Worm (Caenorhabditis elegans) whole organism, young adult: ENCODE measurements around the gene Y22D7AL.4.

ENCODE experiments used
- B0035.1 ChIP-seq: sonication (generic microtip); optimal IDR thresholded peaks from 2 replicates; lab custom pipeline; 2016; ENCODE audit warnings: missing genetic modification characterization, mild to moderate bottlenecking, missing compliant biosample characterization, missing genotype, missing genetic modification reagents
- B0261.1 ChIP-seq: sonication (generic microtip); optimal IDR thresholded peaks from 2 replicates; lab custom pipeline; 2016; ENCODE audit warnings: mild to moderate bottlenecking, missing genetic modification characterization, moderate library complexity, missing compliant biosample characterization
- B0336.3 ChIP-seq: fragments of 200-800 bp; sonication (Bioruptor generic); IDR thresholded peaks from 2 replicates; pipeline ENCODE4 v1.3.6; 2022; ENCODE audit warnings: missing genetic modification characterization, missing compliant biosample characterization
- F22D6.2 ChIP-seq: sonication (generic microtip); optimal IDR thresholded peaks from 2 replicates; lab custom pipeline; 2016; ENCODE audit warnings: mild to moderate bottlenecking, missing genetic modification characterization, missing compliant biosample characterization
- F37B4.10 ChIP-seq: fragments of 200-800 bp; sonication (Bioruptor generic); IDR thresholded peaks from 2 replicates; pipeline ENCODE4 v1.3.6; 2022; ENCODE audit warnings: missing genetic modification characterization, missing compliant biosample characterization
- F49E8.2 ChIP-seq: sonication (generic microtip); optimal IDR thresholded peaks from 3 replicates; lab custom pipeline; 2017; ENCODE audit warnings: missing genetic modification characterization, mild to moderate bottlenecking, missing compliant biosample characterization, antibody characterized with exemption, moderate library complexity; ENCODE audit not compliant: insufficient read depth
- F55B11.4 ChIP-seq: sonication (generic microtip); optimal IDR thresholded peaks from 2 replicates; lab custom pipeline; 2016; ENCODE audit warnings: missing compliant biosample characterization, missing genetic modification characterization, borderline replicate concordance; ENCODE audit not compliant: insufficient read depth
- Y53G8AR.9 ChIP-seq: fragments of 200-800 bp; sonication (Bioruptor generic); conservative IDR thresholded peaks from 2 replicates; pipeline ENCODE4 v1.3.6; 2022; ENCODE audit warnings: missing genetic modification reagents, missing genetic modification characterization, missing compliant biosample characterization
- Y56A3A.18 ChIP-seq: fragments of 200-800 bp; sonication (Bioruptor generic); IDR thresholded peaks from 2 replicates; pipeline ENCODE4 v1.3.6; 2022; ENCODE audit warnings: missing genetic modification reagents, missing genetic modification characterization, missing compliant biosample characterization
- athp-1 ChIP-seq: sonication (generic microtip); optimal IDR thresholded peaks from 2 replicates; lab custom pipeline; 2017; ENCODE audit warnings: mild to moderate bottlenecking, missing genetic modification characterization, missing compliant biosample characterization
- bed-1 ChIP-seq: fragments of 200-800 bp; sonication (Bioruptor generic); IDR thresholded peaks from 2 replicates; pipeline ENCODE4 v1.3.6; 2022; ENCODE audit warnings: missing genetic modification reagents, missing genetic modification characterization, missing compliant biosample characterization
- ceh-100 ChIP-seq: fragments of 200-800 bp; sonication (Bioruptor generic); IDR thresholded peaks from 2 replicates; pipeline ENCODE4 v1.3.6; 2022; ENCODE audit warnings: missing genetic modification reagents, missing genetic modification characterization, missing compliant biosample characterization
- ceh-40 ChIP-seq: fragments of 200-800 bp; sonication (Bioruptor generic); IDR thresholded peaks from 2 replicates; pipeline ENCODE4 v1.3.6; 2022; ENCODE audit warnings: missing genetic modification characterization, missing compliant biosample characterization
- ceh-91 ChIP-seq: fragments of 200-800 bp; sonication (Bioruptor generic); IDR thresholded peaks from 2 replicates; pipeline ENCODE4 v1.3.6; 2022; ENCODE audit warnings: missing genetic modification reagents, missing genetic modification characterization, missing compliant biosample characterization
- die-1 ChIP-seq: sonication (generic microtip); optimal IDR thresholded peaks from 2 replicates; lab custom pipeline; 2016; ENCODE audit warnings: missing genotype, mild to moderate bottlenecking, missing genetic modification characterization, missing compliant biosample characterization
- dox-1 ChIP-seq: fragments of 200-800 bp; sonication (Bioruptor generic); IDR thresholded peaks from 2 replicates; pipeline ENCODE4 v1.3.6; 2022; ENCODE audit warnings: missing genetic modification reagents, missing genetic modification characterization, missing compliant biosample characterization
- efl-1 ChIP-seq: fragments of 150-350 bp; optimal IDR thresholded peaks from 2 replicates; lab custom pipeline; 2014; ENCODE audit warnings: missing biosample characterization, missing genetic modification reagents, missing genetic modification characterization
- egrh-3 ChIP-seq: fragments of 200-800 bp; sonication (Bioruptor generic); IDR thresholded peaks from 2 replicates; pipeline ENCODE4 v1.3.6; 2022; ENCODE audit warnings: missing genetic modification reagents, missing genetic modification characterization, missing compliant biosample characterization
- ets-4 ChIP-seq: fragments of 200-800 bp; sonication (Bioruptor generic); optimal IDR thresholded peaks from 2 replicates; lab custom pipeline; 2018; ENCODE audit warnings: mild to moderate bottlenecking, missing genetic modification characterization, missing compliant biosample characterization
- hmg-20 ChIP-seq: fragments of 200-800 bp; sonication (Bioruptor generic); IDR thresholded peaks from 2 replicates; pipeline ENCODE4 v1.3.6; 2022; ENCODE audit warnings: missing genetic modification reagents, missing genetic modification characterization, missing compliant biosample characterization
- hsf-1 ChIP-seq: fragments of 200-800 bp; sonication (Bioruptor generic); IDR thresholded peaks from 2 replicates; pipeline ENCODE4 v1.3.6; 2022; ENCODE audit warnings: missing genetic modification reagents, missing genetic modification characterization, missing compliant biosample characterization
- lag-1 ChIP-seq: fragments of 200-800 bp; sonication (Bioruptor generic); IDR thresholded peaks from 2 replicates; pipeline ENCODE4 v1.3.6; 2022; ENCODE audit warnings: missing genetic modification reagents, missing genetic modification characterization, missing compliant biosample characterization
- lin-26 ChIP-seq: fragments of 200-800 bp; sonication (Bioruptor generic); IDR thresholded peaks from 2 replicates; pipeline ENCODE4 v1.3.6; 2022; ENCODE audit warnings: missing genetic modification reagents, missing genetic modification characterization, missing compliant biosample characterization
- lin-35 ChIP-seq, 3 experiments: fragments of 150-350 bp in 2 of 3; sonication (generic microtip) in 1 of 3; optimal IDR thresholded peaks; 2 replicates each; lab custom pipeline; 2014 to 2018; ENCODE audit warnings: missing biosample characterization in 3 of 3, missing genetic modification characterization in 3 of 3, missing genetic modification reagents in 3 of 3
- lin-54 ChIP-seq: fragments of 200-800 bp; sonication (Bioruptor generic); optimal IDR thresholded peaks from 2 replicates; lab custom pipeline; 2018; ENCODE audit warnings: mild to moderate bottlenecking, missing genetic modification characterization, missing compliant biosample characterization
- madf-3 ChIP-seq: fragments of 200-800 bp; sonication (Bioruptor generic); IDR thresholded peaks from 2 replicates; pipeline ENCODE4 v1.3.6; 2022; ENCODE audit warnings: missing genetic modification reagents, missing genetic modification characterization, missing compliant biosample characterization
- mcd-1 ChIP-seq: fragments of 200-800 bp; sonication (Bioruptor generic); IDR thresholded peaks from 2 replicates; pipeline ENCODE4 v1.3.6; 2022; ENCODE audit warnings: missing genetic modification reagents, missing genetic modification characterization, missing compliant biosample characterization
- mes-4 ChIP-seq: sonication (generic microtip); optimal IDR thresholded peaks from 2 replicates; lab custom pipeline; 2016; ENCODE audit warnings: missing genotype, missing genetic modification characterization, missing compliant biosample characterization
- nfyb-1 ChIP-seq: fragments of 200-800 bp; sonication (Bioruptor generic); IDR thresholded peaks from 2 replicates; pipeline ENCODE4 v1.3.6; 2022; ENCODE audit warnings: missing genetic modification reagents, missing genetic modification characterization, missing compliant biosample characterization
- nhr-27 ChIP-seq: fragments of 200-800 bp; sonication (Bioruptor generic); optimal IDR thresholded peaks from 2 replicates; lab custom pipeline; 2018; ENCODE audit warnings: mild to moderate bottlenecking, missing genetic modification characterization, moderate library complexity, missing compliant biosample characterization
- nhr-80 ChIP-seq: sonication (generic microtip); optimal IDR thresholded peaks from 2 replicates; lab custom pipeline; 2016; ENCODE audit warnings: missing genetic modification characterization, missing compliant biosample characterization
- rec-8 ChIP-seq, 2 experiments: sonication (generic microtip); optimal IDR thresholded peaks; 2 replicates each; lab custom pipeline; 2016; ENCODE audit warnings: mild to moderate bottlenecking in 2 of 2, missing genetic modification characterization in 2 of 2, missing genetic modification reagents in 2 of 2, missing genotype in 2 of 2, missing biosample characterization in 1 of 2, missing compliant biosample characterization in 1 of 2, moderate library complexity in 1 of 2
- sdz-38 ChIP-seq: sonication (generic microtip); optimal IDR thresholded peaks from 2 replicates; lab custom pipeline; 2016; ENCODE audit warnings: missing genotype, missing genetic modification characterization, missing compliant biosample characterization
- somi-1 ChIP-seq: fragments of 200-800 bp; sonication (Bioruptor generic); optimal IDR thresholded peaks from 2 replicates; lab custom pipeline; 2018; ENCODE audit warnings: mild to moderate bottlenecking, missing genetic modification characterization, missing compliant biosample characterization
- tlf-1 ChIP-seq: fragments of 200-800 bp; sonication (Bioruptor generic); optimal IDR thresholded peaks from 2 replicates; lab custom pipeline; 2018; ENCODE audit warnings: mild to moderate bottlenecking, missing genetic modification characterization, missing compliant biosample characterization
- zfh-2 ChIP-seq: fragments of 200-800 bp; sonication (Bioruptor generic); conservative IDR thresholded peaks from 2 replicates; pipeline ENCODE4 v1.3.6; 2022; ENCODE audit warnings: missing genetic modification reagents, missing genetic modification characterization, missing compliant biosample characterization
- ztf-18 ChIP-seq: sonication (generic microtip); optimal IDR thresholded peaks from 2 replicates; lab custom pipeline; 2016; ENCODE audit warnings: missing genotype, mild to moderate bottlenecking, missing genetic modification characterization, missing compliant biosample characterization
- ztf-25 ChIP-seq: fragments of 200-800 bp; sonication (Bioruptor generic); IDR thresholded peaks from 2 replicates; pipeline ENCODE4 v1.3.6; 2022; ENCODE audit warnings: missing genetic modification reagents, missing genetic modification characterization, missing compliant biosample characterization
- ztf-26 ChIP-seq: sonication (generic microtip); optimal IDR thresholded peaks from 2 replicates; lab custom pipeline; 2017; ENCODE audit warnings: missing genetic modification characterization, missing compliant biosample characterization
- ztf-3 ChIP-seq: fragments of 200-800 bp; sonication (Bioruptor generic); optimal IDR thresholded peaks from 2 replicates; lab custom pipeline; 2018; ENCODE audit warnings: mild to moderate bottlenecking, missing genetic modification characterization, missing compliant biosample characterization

Gene Y22D7AL.4

ce11 chrIII:1619890-1620289 is 6.5 kb upstream of the Y22D7AL.4 start:
- TF ChIP-seq Y53G8AR.9, result 0 out of 2 replicates have a peak, but pooled peaks have one; percentile 37
- TF ChIP-seq efl-1 (GFP tag; lab: Kevin White, UChicago), result no peak
- 0 out of 2 replicates have a peak, but pooled peaks have one; percentile 43 for TF ChIP-seq zfh-2 (GFP tag; lab: Robert Waterston, UW)
- TF ChIP-seq madf-3 (GFP tag; lab: Robert Waterston, UW), result 0 out of 2 replicates have a peak, but pooled peaks have one; percentile 42
- TF ChIP-seq lin-26 (GFP tag; lab: Robert Waterston, UW), result peak; percentile 55; the same call in 1 of the 2 replicates
- TF ChIP-seq F49E8.2 (tag; lab: Kevin White, UChicago), result no peak
- TF ChIP-seq hmg-20 (GFP tag; lab: Robert Waterston, UW), result no peak
- TF ChIP-seq dox-1, result peak; percentile 58
- 0 out of 2 replicates have a peak, but pooled peaks have one; percentile 29 for TF ChIP-seq mcd-1 (GFP tag; lab: Robert Waterston, UW)
- 0 out of 2 replicates have a peak, but pooled peaks have one; percentile 34 for TF ChIP-seq hsf-1 (GFP tag; lab: Robert Waterston, UW)

- peak; percentile 56; the same call in 1 of the 2 replicates for TF ChIP-seq nfyb-1 (GFP tag; lab: Robert Waterston, UW)
- TF ChIP-seq zfh-2 (GFP tag; lab: Robert Waterston, UW), result peak; percentile 45; the same call in 1 of the 2 replicates
- TF ChIP-seq hmg-20 (GFP tag; lab: Robert Waterston, UW), result 0 out of 2 replicates have a peak, but pooled peaks have one; percentile 5
- TF ChIP-seq B0261.1 (tag; lab: Kevin White, UChicago), result no peak
- TF ChIP-seq hsf-1 (GFP tag; lab: Robert Waterston, UW), result peak; percentile 24; the same call in 1 of the 2 replicates
These were observed 5.1 kb upstream of the Y22D7AL.4 start for ce11 chrIII:1621330-1621729.

- TF ChIP-seq rec-8 (tag; optimal IDR thresholded peaks at IDR 0.05; lab: Kevin White, UChicago), result no peak
- TF ChIP-seq nfyb-1 (GFP tag; lab: Robert Waterston, UW), result peak; percentile 65
- no peak for TF ChIP-seq ztf-25 (GFP tag; lab: Robert Waterston, UW)
- peak; percentile 48 for TF ChIP-seq nhr-80 (tag; lab: Kevin White, UChicago)
- TF ChIP-seq lag-1 (GFP tag; lab: Robert Waterston, UW), result no peak
These were observed 4.1 kb upstream of the Y22D7AL.4 start for ce11 chrIII:1622329-1622728.

- TF ChIP-seq ztf-25 (GFP tag; lab: Robert Waterston, UW) (peak; percentile 67; the same call in 1 of the 2 replicates), athp-1 (tag; lab: Kevin White, UChicago) (peak; percentile 91), bed-1 (0 out of 2 replicates have a peak, but pooled peaks have one; percentile 26), ztf-18 (tag; lab: Kevin White, UChicago) (peak; percentile 31), rec-8 (tag; optimal IDR thresholded peaks at IDR 0.05; lab: Kevin White, UChicago) (no peak), Y56A3A.18 (GFP tag; lab: Robert Waterston, UW) (peak; percentile 71), die-1 (tag; lab: Kevin White, UChicago) (peak; percentile 41), F55B11.4 (tag; lab: Kevin White, UChicago) (no peak), ceh-100 (GFP tag; lab: Robert Waterston, UW) (peak; percentile 25; the same call in 1 of the 2 replicates), ztf-26 (tag; lab: Kevin White, UChicago) (peak; percentile 6), ztf-3 (GFP tag; lab: Kevin White, UChicago) (peak; percentile 2), madf-3 (GFP tag; lab: Robert Waterston, UW) (peak; percentile 80; the same call in 1 of the 2 replicates), ceh-40 (GFP tag; lab: Robert Waterston, UW) (0 out of 2 replicates have a peak, but pooled peaks have one; percentile 18), nhr-27 (no peak), lin-35 (GFP tag; optimal IDR thresholded peaks at IDR 0.05; lab: Kevin White, UChicago) (no peak), tlf-1 (GFP tag; lab: Kevin White, UChicago) (no peak), mes-4 (tag; lab: Kevin White, UChicago) (no peak), somi-1 (no peak), sdz-38 (tag; lab: Kevin White, UChicago) (no peak), B0336.3 (peak; percentile 79), F22D6.2 (tag; lab: Kevin White, UChicago) (no peak), B0035.1 (tag; lab: Kevin White, UChicago) (peak; percentile 14), lin-54 (GFP tag; lab: Kevin White, UChicago) (peak; percentile 49), egrh-3 (GFP tag; lab: Robert Waterston, UW) (peak; percentile 46; the same call in 1 of the 2 replicates), ceh-91 (GFP tag; lab: Robert Waterston, UW) (no peak), Y53G8AR.9 (peak; percentile 69; the same call in 1 of the 2 replicates), F37B4.10 (GFP tag; lab: Robert Waterston, UW) (no peak), ets-4 (GFP tag; lab: Kevin White, UChicago) (no peak)
These were observed 664 bp upstream of the Y22D7AL.4 start for ce11 chrIII:1625660-1626275.
